Worm (Caenorhabditis elegans) whole organism, mixed stage, embryonic: ENCODE measurements around the gene str-66.

ENCODE experiments used
- M03D4.4 ChIP-seq: sonication (generic microtip); optimal IDR thresholded peaks from 2 replicates; lab custom pipeline; 2017; ENCODE audit warnings: mild to moderate bottlenecking, missing genetic modification characterization, missing compliant biosample characterization
- ceh-83 ChIP-seq: fragments of 200-800 bp; sonication (Bioruptor generic); optimal IDR thresholded peaks from 2 replicates; lab custom pipeline; 2018; ENCODE audit warnings: mild to moderate bottlenecking, missing genetic modification characterization, missing compliant biosample characterization
- ces-1 ChIP-seq: fragments of 150-350 bp; optimal IDR thresholded peaks from 2 replicates; lab custom pipeline; 2014; ENCODE audit warnings: missing biosample characterization, missing genetic modification reagents, missing genetic modification characterization
- lin-32 ChIP-seq: fragments of 200-800 bp; sonication (Bioruptor generic); optimal IDR thresholded peaks from 2 replicates; lab custom pipeline; 2018; ENCODE audit warnings: mild to moderate bottlenecking, missing genetic modification characterization, missing compliant biosample characterization
- nhr-2 ChIP-seq: fragments of 150-350 bp; optimal IDR thresholded peaks from 2 replicates; lab custom pipeline; 2014; ENCODE audit warnings: missing biosample characterization, missing genetic modification characterization
- nhr-237 ChIP-seq: fragments of 150-350 bp; optimal IDR thresholded peaks from 2 replicates; lab custom pipeline; 2014; ENCODE audit warnings: missing biosample characterization, missing genetic modification characterization
- nhr-28 ChIP-seq: fragments of 150-350 bp; optimal IDR thresholded peaks from 2 replicates; lab custom pipeline; 2014; ENCODE audit warnings: missing biosample characterization, missing genetic modification characterization
- pha-4 ChIP-seq: fragments of 150-350 bp; optimal IDR thresholded peaks from 2 replicates; lab custom pipeline; 2018; ENCODE audit warnings: missing biosample characterization, missing genetic modification reagents, missing genetic modification characterization
- sptf-1 ChIP-seq: sonication (generic microtip); optimal IDR thresholded peaks from 2 replicates; lab custom pipeline; 2017; ENCODE audit warnings: mild to moderate bottlenecking, missing genetic modification characterization, moderate library complexity, missing compliant biosample characterization
- tbx-8 ChIP-seq: fragments of 200-800 bp; sonication (Bioruptor generic); optimal IDR thresholded peaks from 2 replicates; lab custom pipeline; 2018; ENCODE audit warnings: mild to moderate bottlenecking, missing genetic modification characterization, moderate library complexity, missing compliant biosample characterization
- unc-62 ChIP-seq: fragments of 150-350 bp; optimal IDR thresholded peaks from 2 replicates; lab custom pipeline; 2014; ENCODE audit warnings: missing biosample characterization, missing genetic modification reagents, missing genetic modification characterization

ce11 chrV:3113751-3114150 is 9.7 kb upstream of the str-66 start, which contains the start of gene Y73C8C.8:
- TF ChIP-seq unc-62 (GFP tag; lab: Kevin White, UChicago) (no peak), sptf-1 (tag; lab: Kevin White, UChicago) (no peak), pha-4 (tag; lab: Kevin White, UChicago) (no peak), M03D4.4 (no peak), ceh-83 (GFP tag; lab: Kevin White, UChicago) (no peak), nhr-28 (tag; lab: Kevin White, UChicago) (no peak), lin-32 (GFP tag; lab: Kevin White, UChicago) (no peak), ces-1 (GFP tag; lab: Kevin White, UChicago) (no peak), nhr-2 (tag; lab: Kevin White, UChicago) (no peak), nhr-237 (tag; lab: Kevin White, UChicago) (no peak), tbx-8 (GFP tag; lab: Kevin White, UChicago) (no peak)
